Fruit fly (Drosophila melanogaster) whole organism, wandering third instar larva: ENCODE results near the gene Prosbeta2.

Experiments
- CG9705 ChIP-seq: fragments of 200-800 bp; sonication (Bioruptor generic); optimal IDR thresholded peaks from 2 replicates; lab custom pipeline; 2018; ENCODE audit warnings: missing biosample characterization, mild to moderate bottlenecking, missing genetic modification characterization
- Dif ChIP-seq: fragments of 200-275, 200-300 bp; sonication (Bioruptor generic); optimal IDR thresholded peaks from 2 replicates; lab custom pipeline; 2018; ENCODE audit warnings: missing biosample characterization, missing genetic modification characterization; ENCODE audit not compliant: partially characterized antibody
- Hr78 ChIP-seq: fragments of >200 bp; optimal IDR thresholded peaks from 2 replicates; lab custom pipeline; 2017; ENCODE audit warnings: missing biosample characterization, missing genetic modification characterization
- Hr83 ChIP-seq: fragments of 200-300 bp; sonication (Bioruptor generic); optimal IDR thresholded peaks from 2 replicates; lab custom pipeline; 2016; ENCODE audit warnings: missing biosample characterization, mild to moderate bottlenecking, missing genetic modification characterization, moderate library complexity; ENCODE audit not compliant: poor library complexity, severe bottlenecking
- N ChIP-seq: fragments of >200 bp; optimal IDR thresholded peaks from 2 replicates; lab custom pipeline; 2018; ENCODE audit warnings: missing biosample characterization, missing external identifiers, missing genetic modification characterization
- h ChIP-seq: fragments of 200-800 bp; sonication (Bioruptor generic); optimal IDR thresholded peaks from 3 replicates; lab custom pipeline; 2016; ENCODE audit warnings: missing biosample characterization, mild to moderate bottlenecking, missing genetic modification characterization
- pan ChIP-seq: fragments of >200 bp; optimal IDR thresholded peaks from 2 replicates; lab custom pipeline; 2017
- psq ChIP-seq: fragments of 200-800 bp; sonication (Bioruptor generic); optimal IDR thresholded peaks from 3 replicates; lab custom pipeline; 2017; ENCODE audit warnings: missing biosample characterization, mild to moderate bottlenecking, missing genetic modification characterization, moderate library complexity
- sage ChIP-seq: fragments of 200-800 bp; sonication (Bioruptor generic); optimal IDR thresholded peaks from 2 replicates; lab custom pipeline; 2016; ENCODE audit warnings: missing biosample characterization, mild to moderate bottlenecking, missing genetic modification characterization
- usp ChIP-seq: fragments of >200 bp; optimal IDR thresholded peaks from 2 replicates; lab custom pipeline; 2017; ENCODE audit warnings: missing biosample characterization, missing genetic modification characterization

- TF ChIP-seq N (GFP tag; lab: Kevin White, UChicago) = no peak
- no peak for TF ChIP-seq h
- TF ChIP-seq psq (GFP tag; lab: Kevin White, UChicago) = no peak
- no peak for TF ChIP-seq sage (GFP tag; lab: Kevin White, UChicago)
- TF ChIP-seq usp (GFP tag; lab: Kevin White, UChicago) = no peak
- TF ChIP-seq CG9705 = no peak
- no peak for TF ChIP-seq Hr78 (GFP tag; lab: Kevin White, UChicago)
- TF ChIP-seq pan (lab: Kevin White, UChicago) = no peak
- no peak for TF ChIP-seq Hr83 (GFP tag; lab: Kevin White, UChicago)
- TF ChIP-seq Dif = no peak
Measured at dm6 chr3L:15043465-15043864, 43.7 kb downstream of the Prosbeta2 start.
